Fruit fly (Drosophila melanogaster) S2 (cell line): ENCODE data around the gene Spn85F.

Experiments used
- CG8478 ChIP-seq: fragments of >200 bp; optimal IDR thresholded peaks from 2 replicates; lab custom pipeline; 2018
- CTCF ChIP-seq, 2 experiments: fragments of >200 bp; optimal IDR thresholded peaks; 2 replicates each; lab custom pipeline; 2018

- TF ChIP-seq CTCF (optimal IDR thresholded peaks at IDR 0.05; lab: Kevin White, UChicago) (no peak), CG8478 (lab: Kevin White, UChicago) (no peak)
Measured at dm6 chr3R:9950984-9951383, 46.0 kb upstream of the Spn85F start.
